Fruit fly (Drosophila melanogaster): ENCODE measurements around the gene Dhod.

The Dhod gene

DNA sequence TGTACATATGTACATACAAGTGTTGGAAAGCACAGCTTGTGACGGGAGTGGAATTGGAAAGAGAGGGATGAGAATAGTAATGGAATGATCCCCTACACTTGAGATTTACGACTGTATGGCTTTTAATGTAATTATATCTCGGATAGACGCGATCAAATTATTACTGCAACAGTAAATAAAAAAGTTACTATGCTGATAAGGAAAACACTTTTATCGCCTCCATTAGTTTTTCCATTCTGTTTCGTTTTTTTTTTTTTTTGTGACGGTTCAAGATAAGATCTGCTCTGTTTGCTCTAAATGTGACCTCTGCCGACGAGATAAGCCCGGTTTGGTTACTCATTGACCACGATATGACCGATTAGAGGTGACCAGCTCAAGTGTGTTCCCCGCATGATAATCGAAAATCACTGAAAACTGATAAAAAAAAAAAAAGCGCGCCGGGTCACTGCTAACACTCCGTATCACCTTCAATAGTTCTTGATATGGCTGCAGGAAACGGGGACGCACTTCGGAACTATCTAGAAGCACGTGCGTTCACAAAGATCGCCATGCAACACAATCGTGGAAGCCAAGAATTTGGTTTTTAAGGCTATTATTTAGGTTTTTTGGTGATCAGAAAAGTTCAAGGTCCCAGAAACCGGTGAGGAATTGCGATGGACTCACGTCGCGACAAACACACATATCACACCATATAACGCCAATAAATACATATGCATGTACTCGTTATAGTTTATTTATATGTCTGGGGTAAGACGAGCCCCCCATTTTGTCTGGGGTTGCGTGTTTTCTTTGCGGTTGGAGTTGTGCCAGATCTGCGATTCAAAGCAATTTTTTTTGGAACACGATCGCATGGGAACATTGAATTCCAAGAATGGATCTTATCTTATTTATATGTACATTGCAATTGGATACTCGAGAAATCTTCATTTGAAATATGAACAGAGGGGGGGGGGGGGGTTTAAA is 18.1 kb upstream of the Dhod start, which contains the start of gene p (continued):
- TF ChIP-seq CG7368 (GFP tag; optimal IDR thresholded peaks at IDR 0.05): peak; percentile 73
- no peak for TF ChIP-seq Ets96B (tag; optimal IDR thresholded peaks at IDR 0.05)
- no peak for TF ChIP-seq Sox15 (GFP tag; optimal IDR thresholded peaks at IDR 0.05)
- peak; percentile 37 for TF ChIP-seq CG11762 (GFP tag; optimal IDR thresholded peaks at IDR 0.05; ENCODE audit: insufficient read depth)
- peak; percentile 37 for TF ChIP-seq CG8319 (GFP tag; optimal IDR thresholded peaks at IDR 0.05)
- peak; percentile 61 for TF ChIP-seq pdm3 (GFP tag; optimal IDR thresholded peaks at IDR 0.05)
- no peak for TF ChIP-seq dsx (GFP tag; optimal IDR thresholded peaks at IDR 0.05; ENCODE audit: poor library complexity, severe bottlenecking)
- TF ChIP-seq CG10631 (GFP tag; optimal IDR thresholded peaks at IDR 0.05): peak; percentile 32
- peak; percentile 33 for TF ChIP-seq CG16779 (tag; optimal IDR thresholded peaks at IDR 0.05)
- peak; percentile 4 for TF ChIP-seq CG6276 (GFP tag; optimal IDR thresholded peaks at IDR 0.05)
- TF ChIP-seq Hr38 (GFP tag; optimal IDR thresholded peaks at IDR 0.05): no peak
- TF ChIP-seq Met (GFP tag; optimal IDR thresholded peaks at IDR 0.05): peak; percentile 63
- peak; percentile 92 for TF ChIP-seq svp (GFP tag)
- TF ChIP-seq CG9139 (GFP tag; optimal IDR thresholded peaks at IDR 0.05): no peak
- peak; percentile 46 for TF ChIP-seq Hr4 (GFP tag; optimal IDR thresholded peaks at IDR 0.05)
- peak; percentile 47 for TF ChIP-seq lz (GFP tag; optimal IDR thresholded peaks at IDR 0.05)
- peak; percentile 61 for TF ChIP-seq Sox14 (GFP tag; optimal IDR thresholded peaks at IDR 0.05)
- TF ChIP-seq CG15336 (GFP tag; IDR thresholded peaks at IDR 0.05): 0 out of 2 replicates have a peak, but pooled peaks have one; percentile 32
- TF ChIP-seq CG1621 (tag; optimal IDR thresholded peaks at IDR 0.05): peak; percentile 5

dm6 chr3R:8669900-8670528 is 17.3 kb upstream of the Dhod start:
- peak; percentile 39 for TF ChIP-seq Hr39 (GFP tag; optimal IDR thresholded peaks at IDR 0.05)
- TF ChIP-seq svp (GFP tag): peak; percentile 74
- peak; percentile 24 for TF ChIP-seq CG31627 (GFP tag; optimal IDR thresholded peaks at IDR 0.05)
- no peak for TF ChIP-seq CG32006 (GFP tag; optimal IDR thresholded peaks at IDR 0.05)
- TF ChIP-seq CG10631 (GFP tag; optimal IDR thresholded peaks at IDR 0.05): peak; percentile 8
- TF ChIP-seq CG34406 (GFP tag; optimal IDR thresholded peaks at IDR 0.05): no peak
- TF ChIP-seq salr (GFP tag; optimal IDR thresholded peaks at IDR 0.05): no peak
- TF ChIP-seq fd85E (GFP tag; optimal IDR thresholded peaks at IDR 0.05): no peak
- TF ChIP-seq Eip78C (GFP tag): peak; percentile 4
- no peak for TF ChIP-seq cyc (GFP tag; optimal IDR thresholded peaks at IDR 0.05)
- TF ChIP-seq Sox14 (GFP tag; optimal IDR thresholded peaks at IDR 0.05): peak; percentile 13
- TF ChIP-seq CG1621 (tag; optimal IDR thresholded peaks at IDR 0.05): no peak
- no peak for TF ChIP-seq spab (GFP tag; optimal IDR thresholded peaks at IDR 0.05)
- no peak for TF ChIP-seq achi (GFP tag; optimal IDR thresholded peaks at IDR 0.05)
- TF ChIP-seq Gug (GFP tag; IDR thresholded peaks at IDR 0.05): no peak
- no peak for TF ChIP-seq CG8632 (GFP tag; optimal IDR thresholded peaks at IDR 0.05)
- no peak for TF ChIP-seq CG3919 (GFP tag; optimal IDR thresholded peaks at IDR 0.05)
- no peak for TF ChIP-seq Smox (GFP tag; optimal IDR thresholded peaks at IDR 0.05)
- TF ChIP-seq Hr4 (GFP tag; optimal IDR thresholded peaks at IDR 0.05): peak; percentile 10
- TF ChIP-seq CG4318 (GFP tag; optimal IDR thresholded peaks at IDR 0.05): no peak
- no peak for TF ChIP-seq dac (GFP tag; optimal IDR thresholded peaks at IDR 0.05)
- peak; percentile 17 for TF ChIP-seq Sox15 (GFP tag; optimal IDR thresholded peaks at IDR 0.05)
- no peak for TF ChIP-seq Ets21C (GFP tag; optimal IDR thresholded peaks at IDR 0.05)
- peak; percentile 40; the same call in 1 of the 2 replicates for TF ChIP-seq CG11294 (GFP tag; IDR thresholded peaks at IDR 0.05)
- TF ChIP-seq CG16779 (tag; optimal IDR thresholded peaks at IDR 0.05): no peak
- TF ChIP-seq Met (GFP tag; optimal IDR thresholded peaks at IDR 0.05): no peak
- no peak for TF ChIP-seq OdsH (GFP tag; optimal IDR thresholded peaks at IDR 0.05)
- no peak for TF ChIP-seq Sox102F (GFP tag; optimal IDR thresholded peaks at IDR 0.05)
- TF ChIP-seq CG7368 (GFP tag; optimal IDR thresholded peaks at IDR 0.05): no peak
- TF ChIP-seq Eip75B (GFP tag; optimal IDR thresholded peaks at IDR 0.05): peak; percentile 9
- TF ChIP-seq CG6276 (GFP tag; optimal IDR thresholded peaks at IDR 0.05): no peak
- TF ChIP-seq CG11762 (GFP tag; optimal IDR thresholded peaks at IDR 0.05; ENCODE audit: insufficient read depth): no peak
- TF ChIP-seq lz (GFP tag; optimal IDR thresholded peaks at IDR 0.05): no peak
- TF ChIP-seq Blimp-1 (GFP tag; optimal IDR thresholded peaks at IDR 0.05): no peak
- TF ChIP-seq topi (GFP tag; optimal IDR thresholded peaks at IDR 0.05): no peak
- TF ChIP-seq CG8119 (GFP tag; IDR thresholded peaks at IDR 0.05): peak; percentile 32; the same call in 2 of the 3 replicates
- no peak for TF ChIP-seq fkh (GFP tag; optimal IDR thresholded peaks at IDR 0.05)
- no peak for TF ChIP-seq CG6792 (GFP tag; optimal IDR thresholded peaks at IDR 0.05)
- TF ChIP-seq CG8319 (GFP tag; optimal IDR thresholded peaks at IDR 0.05): peak; percentile 40

All from whole organism, prepupa.